Fruit fly (Drosophila melanogaster) whole organism, embryonic: Measurements from ENCODE around the gene PDCD-5.
A peak's percentile ranks its signal among the peaks of the same experiment; 100 is the strongest.

Experiments used
- Atf3 ChIP-seq: fragments of 200-800 bp; sonication (Bioruptor generic); optimal IDR thresholded peaks from 3 replicates; lab custom pipeline; 2016; ENCODE audit warnings: missing biosample characterization, missing genetic modification characterization
- CG1024 ChIP-seq: fragments of 200-800 bp; sonication (Bioruptor generic); IDR thresholded peaks from 2 replicates; pipeline ENCODE4 v1.3.6; 2022; ENCODE audit warnings: missing biosample characterization, missing genetic modification characterization
- CG10274 ChIP-seq: fragments of 200-800 bp; sonication (Bioruptor generic); optimal IDR thresholded peaks from 3 replicates; lab custom pipeline; 2017; ENCODE audit warnings: missing biosample characterization, mild to moderate bottlenecking, missing genetic modification characterization
- CG10431 ChIP-seq: fragments of 200-800 bp; sonication (Bioruptor generic); optimal IDR thresholded peaks from 3 replicates; lab custom pipeline; 2018; ENCODE audit warnings: missing biosample characterization, mild to moderate bottlenecking, missing genetic modification characterization
- CG12942 ChIP-seq: fragments of 200-800 bp; sonication (Bioruptor generic); optimal IDR thresholded peaks from 3 replicates; lab custom pipeline; 2016; ENCODE audit warnings: missing biosample characterization, missing genetic modification characterization
- CG13123 ChIP-seq: fragments of 200-800 bp; sonication (Bioruptor generic); optimal IDR thresholded peaks from 2 replicates; lab custom pipeline; 2016; ENCODE audit warnings: missing biosample characterization, missing genetic modification characterization
- CG14050 ChIP-seq: fragments of 200-800 bp; sonication (Bioruptor generic); IDR thresholded peaks from 3 replicates; pipeline ENCODE4 v1.3.6; 2022; ENCODE audit warnings: missing biosample characterization, missing genetic modification characterization
- CG16779 ChIP-seq: fragments of 200-800 bp; sonication (Bioruptor generic); IDR thresholded peaks from 2 replicates; pipeline ENCODE4 v1.3.6; 2022; ENCODE audit warnings: missing biosample characterization, missing genetic modification characterization
- CG17361 ChIP-seq: fragments of 200-800 bp; sonication (Bioruptor generic); IDR thresholded peaks from 3 replicates; pipeline ENCODE4 v1.3.6; 2022; ENCODE audit warnings: missing biosample characterization, missing genetic modification characterization
- CG18599 ChIP-seq: fragments of 200-800 bp; sonication (Bioruptor generic); optimal IDR thresholded peaks from 3 replicates; lab custom pipeline; 2017; ENCODE audit warnings: missing biosample characterization, missing genetic modification characterization, mild to moderate bottlenecking, moderate library complexity, missing genetic modification reagents
- CG2199 ChIP-seq: fragments of 200-800 bp; sonication (Bioruptor generic); IDR thresholded peaks from 3 replicates; pipeline ENCODE4 v1.3.6; 2022; ENCODE audit warnings: missing biosample characterization, missing genetic modification characterization
- CG5180 ChIP-seq: fragments of 200-800 bp; sonication (Bioruptor generic); optimal IDR thresholded peaks from 3 replicates; lab custom pipeline; 2017; ENCODE audit warnings: missing biosample characterization, missing genetic modification characterization, mild to moderate bottlenecking, moderate library complexity, missing genetic modification reagents
- CG5245 ChIP-seq: fragments of 200-800 bp; sonication (Bioruptor generic); optimal IDR thresholded peaks from 3 replicates; lab custom pipeline; 2016; ENCODE audit warnings: missing biosample characterization, missing genetic modification characterization
- CG6654 ChIP-seq: fragments of 200-800 bp; sonication (Bioruptor generic); optimal IDR thresholded peaks from 2 replicates; lab custom pipeline; 2017; ENCODE audit warnings: missing biosample characterization, mild to moderate bottlenecking, missing genetic modification characterization
- CG6689 ChIP-seq: fragments of 200-800 bp; sonication (Bioruptor generic); IDR thresholded peaks from 2 replicates; pipeline ENCODE4 v1.3.6; 2022; ENCODE audit warnings: missing biosample characterization, missing genetic modification characterization
- CG7357 ChIP-seq: fragments of 200-800 bp; sonication (Bioruptor generic); IDR thresholded peaks from 3 replicates; pipeline ENCODE4 v1.3.6; 2022; ENCODE audit warnings: missing biosample characterization, missing genetic modification characterization
- CG7556 ChIP-seq: fragments of 200-800 bp; sonication (Bioruptor generic); optimal IDR thresholded peaks from 2 replicates; lab custom pipeline; 2017; ENCODE audit warnings: missing biosample characterization, mild to moderate bottlenecking, missing genetic modification characterization
- CG7839 ChIP-seq: fragments of 200-800 bp; sonication (Bioruptor generic); optimal IDR thresholded peaks from 3 replicates; lab custom pipeline; 2018; ENCODE audit warnings: missing biosample characterization, mild to moderate bottlenecking, missing genetic modification characterization, moderate library complexity
- CG9437 ChIP-seq: fragments of 200-800 bp; sonication (Bioruptor generic); optimal IDR thresholded peaks from 2 replicates; lab custom pipeline; 2018; ENCODE audit warnings: missing biosample characterization, mild to moderate bottlenecking, missing genetic modification characterization
- Dip2 ChIP-seq: fragments of 200-800 bp; sonication (Bioruptor generic); IDR thresholded peaks from 2 replicates; pipeline ENCODE4 v1.3.6; 2022; ENCODE audit warnings: missing biosample characterization, missing genetic modification characterization
- Doc3 ChIP-seq: fragments of 200-800 bp; sonication (Bioruptor generic); IDR thresholded peaks from 3 replicates; pipeline ENCODE4 v1.3.6; 2022; ENCODE audit warnings: missing biosample characterization, missing genetic modification characterization; ENCODE audit not compliant: partially characterized antibody
- Drgx ChIP-seq: fragments of 200-800 bp; sonication (Bioruptor generic); IDR thresholded peaks from 2 replicates; pipeline ENCODE4 v1.3.6; 2022; ENCODE audit warnings: missing biosample characterization, missing genetic modification characterization
- Ets65A ChIP-seq: fragments of 200-800 bp; sonication (Bioruptor generic); peaks from one replicate; lab custom pipeline; 2016; ENCODE audit warnings: missing biosample characterization, missing genetic modification characterization
- HHEX ChIP-seq: fragments of 200-800 bp; sonication (Bioruptor generic); optimal IDR thresholded peaks from 3 replicates; lab custom pipeline; 2017; ENCODE audit warnings: missing biosample characterization, mild to moderate bottlenecking, missing genetic modification characterization, missing genetic modification reagents
- Lim3 ChIP-seq: fragments of 200-800 bp; sonication (Bioruptor generic); IDR thresholded peaks from 2 replicates; pipeline ENCODE4 v1.3.6; 2022; ENCODE audit warnings: missing biosample characterization, missing genetic modification characterization
- Nf-YB ChIP-seq: fragments of 200-800 bp; sonication (Bioruptor generic); optimal IDR thresholded peaks from 3 replicates; lab custom pipeline; 2019; ENCODE audit warnings: missing biosample characterization, mild to moderate bottlenecking, missing genetic modification characterization, moderate library complexity
- Sox100B ChIP-seq: fragments of 200-800 bp; sonication (Bioruptor generic); optimal IDR thresholded peaks from 3 replicates; lab custom pipeline; 2018; ENCODE audit warnings: missing biosample characterization, mild to moderate bottlenecking, missing genetic modification characterization
- Sox102F ChIP-seq: fragments of 200-800 bp; sonication (Bioruptor generic); optimal IDR thresholded peaks from 2 replicates; lab custom pipeline; 2018; ENCODE audit warnings: missing biosample characterization, mild to moderate bottlenecking, missing genetic modification characterization, moderate library complexity
- Ssrp ChIP-seq: fragments of 200-800 bp; sonication (Bioruptor generic); optimal IDR thresholded peaks from 2 replicates; lab custom pipeline; 2018; ENCODE audit warnings: missing biosample characterization, mild to moderate bottlenecking, missing genetic modification characterization, moderate library complexity
- Trl ChIP-seq, 3 experiments: fragments of >200 bp in 2 of 3; fragments of 200-800 bp in 1 of 3; sonication (Bioruptor generic) in 1 of 3; optimal IDR thresholded peaks; 2 replicates in 1 of 3; 3 replicates in 2 of 3; lab custom pipeline; 2016 to 2017; ENCODE audit warnings: missing biosample characterization in 1 of 3, missing genetic modification characterization in 1 of 3
- Xbp1 ChIP-seq: fragments of 200-800 bp; sonication (Bioruptor generic); optimal IDR thresholded peaks from 3 replicates; lab custom pipeline; 2016; ENCODE audit warnings: missing biosample characterization, mild to moderate bottlenecking, missing genetic modification characterization
- bab2 ChIP-seq: fragments of 200-800 bp; sonication (Bioruptor generic); optimal IDR thresholded peaks from 2 replicates; lab custom pipeline; 2016; ENCODE audit warnings: missing biosample characterization, missing genetic modification characterization
- cad ChIP-seq: fragments of >200 bp; optimal IDR thresholded peaks from 2 replicates; lab custom pipeline; 2017; ENCODE audit warnings: missing biosample characterization, missing genetic modification characterization
- chn ChIP-seq: fragments of 200-800 bp; sonication (Bioruptor generic); optimal IDR thresholded peaks from 2 replicates; lab custom pipeline; 2016; ENCODE audit warnings: missing biosample characterization, missing genetic modification characterization
- crc ChIP-seq: fragments of 200-800 bp; sonication (Bioruptor generic); optimal IDR thresholded peaks from 2 replicates; lab custom pipeline; 2016; ENCODE audit warnings: missing biosample characterization, missing genetic modification characterization
- dysf ChIP-seq: fragments of 200-800 bp; sonication (Bioruptor generic); IDR thresholded peaks from 3 replicates; pipeline ENCODE4 v1.3.6; 2022; ENCODE audit warnings: missing biosample characterization, missing genetic modification characterization
- ems ChIP-seq: fragments of 200-800 bp; sonication (Bioruptor generic); optimal IDR thresholded peaks from 3 replicates; lab custom pipeline; 2016; ENCODE audit warnings: missing biosample characterization, missing genetic modification characterization
- ewg ChIP-seq: fragments of 200-800 bp; sonication (Bioruptor generic); optimal IDR thresholded peaks from 3 replicates; lab custom pipeline; 2017; ENCODE audit warnings: mild to moderate bottlenecking, missing biosample characterization, missing genetic modification reagents, missing genetic modification characterization
- fd3F ChIP-seq: fragments of 200-800 bp; sonication (Bioruptor generic); optimal IDR thresholded peaks from 2 replicates; lab custom pipeline; 2018; ENCODE audit warnings: missing biosample characterization, mild to moderate bottlenecking, missing genetic modification characterization, moderate library complexity
- gcm2 ChIP-seq: fragments of 200-800 bp; sonication (Bioruptor generic); optimal IDR thresholded peaks from 2 replicates; lab custom pipeline; 2016; ENCODE audit warnings: missing biosample characterization, missing genetic modification characterization
- gem ChIP-seq: fragments of 200-800 bp; sonication (Bioruptor generic); optimal IDR thresholded peaks from 2 replicates; lab custom pipeline; 2019; ENCODE audit warnings: missing biosample characterization, mild to moderate bottlenecking, missing genetic modification characterization, moderate library complexity
- kay ChIP-seq: fragments of 200-800 bp; sonication (Bioruptor generic); optimal IDR thresholded peaks from 2 replicates; lab custom pipeline; 2016; ENCODE audit warnings: missing biosample characterization, missing genetic modification characterization
- ken ChIP-seq: fragments of 200-800 bp; sonication (Bioruptor generic); IDR thresholded peaks from 3 replicates; pipeline ENCODE4 v1.3.6; 2022; ENCODE audit warnings: missing biosample characterization, missing genetic modification characterization
- knrl ChIP-seq: fragments of 200-800 bp; sonication (Bioruptor generic); IDR thresholded peaks from 3 replicates; pipeline ENCODE4 v1.3.6; 2022; ENCODE audit warnings: missing biosample characterization, missing genetic modification characterization; ENCODE audit not compliant: partially characterized antibody
- lbe ChIP-seq: fragments of 200-800 bp; sonication (Bioruptor generic); optimal IDR thresholded peaks from 2 replicates; lab custom pipeline; 2016; ENCODE audit warnings: missing biosample characterization, mild to moderate bottlenecking, missing genetic modification characterization
- run ChIP-seq: fragments of 200-800 bp; sonication (Bioruptor generic); optimal IDR thresholded peaks from 3 replicates; lab custom pipeline; 2018; ENCODE audit warnings: missing biosample characterization, mild to moderate bottlenecking, missing genetic modification characterization
- shn ChIP-seq: fragments of 200-800 bp; sonication (Bioruptor generic); optimal IDR thresholded peaks from 3 replicates; lab custom pipeline; 2016; ENCODE audit warnings: missing biosample characterization, missing genetic modification characterization
- sr ChIP-seq: fragments of 200-800 bp; sonication (Bioruptor generic); IDR thresholded peaks from 3 replicates; pipeline ENCODE4 v1.3.6; 2022; ENCODE audit warnings: missing biosample characterization, missing genetic modification characterization
- tx ChIP-seq: fragments of 200-800 bp; sonication (Bioruptor generic); optimal IDR thresholded peaks from 2 replicates; lab custom pipeline; 2016; ENCODE audit warnings: missing biosample characterization, missing genetic modification characterization

PDCD-5 gene

DNA sequence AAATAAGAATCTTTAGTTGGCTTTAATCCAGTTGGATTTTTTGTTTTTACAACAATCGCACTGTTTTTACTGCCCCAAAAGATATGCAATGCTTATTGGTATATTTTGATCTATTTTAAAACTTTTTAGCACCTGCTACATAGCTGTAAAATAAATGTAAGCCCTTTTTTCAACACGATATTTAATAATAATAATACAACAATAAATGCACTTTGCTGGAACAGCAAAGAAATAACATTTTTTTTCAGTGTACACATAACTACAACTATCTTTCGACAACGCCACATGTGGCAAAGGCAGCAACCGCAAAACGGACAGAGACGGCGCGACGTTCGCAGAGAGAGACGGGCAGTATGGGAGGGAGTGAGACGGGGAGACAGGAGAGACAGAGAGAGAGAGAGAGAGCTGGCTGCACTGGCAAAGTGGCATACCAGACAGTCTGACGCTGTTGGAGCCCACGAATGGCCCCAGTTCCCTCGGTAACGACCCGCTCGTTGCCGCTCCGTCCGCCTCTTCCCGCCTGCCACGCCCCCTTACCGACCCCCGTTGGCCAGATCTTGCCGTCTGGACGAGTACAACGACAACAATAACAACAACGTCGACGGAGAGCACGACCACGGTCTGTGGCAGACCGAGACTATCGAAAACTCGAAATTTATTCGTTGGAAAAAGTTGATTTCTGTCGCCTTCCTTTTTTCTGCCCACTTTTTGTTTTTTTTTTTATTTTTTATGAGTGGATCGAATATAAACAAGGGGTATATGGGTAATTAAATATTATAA, 20.5 kb downstream of the PDCD-5 start (continued):
- TF ChIP-seq Trl (optimal IDR thresholded peaks at IDR 0.05; lab: Kevin White, UChicago), result peak in 1 of 2 experiments; percentile 17
- TF ChIP-seq Trl (GFP tag; optimal IDR thresholded peaks at IDR 0.05; lab: Kevin White, UChicago), result no peak
- no peak for TF ChIP-seq CG13123 (GFP tag; lab: Kevin White, UChicago)
- TF ChIP-seq fd3F (GFP tag; lab: Kevin White, UChicago), result no peak
- TF ChIP-seq Dip2 (GFP tag; lab: Robert Waterston, UW), result no peak
- TF ChIP-seq knrl (GFP tag; lab: Robert Waterston, UW), result 0 out of 3 replicates have a peak, but pooled peaks have one; percentile 28
- no peak for TF ChIP-seq gcm2 (GFP tag; lab: Kevin White, UChicago)
- TF ChIP-seq shn (GFP tag; lab: Kevin White, UChicago), result peak; percentile 12
- no peak for TF ChIP-seq Nf-YB (GFP tag; lab: Kevin White, UChicago)
- no peak for TF ChIP-seq ken (GFP tag; lab: Robert Waterston, UW)
- no peak for TF ChIP-seq CG12942 (GFP tag; lab: Kevin White, UChicago)
- TF ChIP-seq Drgx, result peak; percentile 54
- TF ChIP-seq Lim3 (GFP tag; lab: Robert Waterston, UW), result no peak
- TF ChIP-seq Ssrp (tag; lab: Kevin White, UChicago), result no peak
- TF ChIP-seq CG14050 (GFP tag; lab: Robert Waterston, UW), result peak; percentile 10; the same call in 1 of the 3 replicates
- TF ChIP-seq dysf (GFP tag; lab: Robert Waterston, UW), result no peak
- TF ChIP-seq CG7357, result 0 out of 3 replicates have a peak, but pooled peaks have one; percentile 35
- no peak for TF ChIP-seq CG18599 (GFP tag; lab: Kevin White, UChicago)
- TF ChIP-seq cad (GFP tag; lab: Kevin White, UChicago), result no peak
- TF ChIP-seq CG6654 (GFP tag; lab: Kevin White, UChicago), result no peak
- no peak for TF ChIP-seq CG16779 (GFP tag; lab: Robert Waterston, UW)
- no peak for TF ChIP-seq HHEX (GFP tag; lab: Kevin White, UChicago)
- peak; percentile 34; the same call in 2 of the 3 replicates for TF ChIP-seq sr (GFP tag; lab: Robert Waterston, UW)
- TF ChIP-seq Sox102F, result peak; percentile 36
- TF ChIP-seq ems (GFP tag; lab: Kevin White, UChicago), result no peak
- TF ChIP-seq CG6689 (GFP tag; lab: Robert Waterston, UW), result peak; percentile 10; the same call in 1 of the 2 replicates
- TF ChIP-seq CG2199 (GFP tag; lab: Robert Waterston, UW), result no peak
- no peak for TF ChIP-seq CG10274 (GFP tag; lab: Kevin White, UChicago)
- no peak for TF ChIP-seq bab2 (GFP tag; lab: Kevin White, UChicago)
- TF ChIP-seq Sox100B (GFP tag; lab: Kevin White, UChicago), result peak; percentile 25
- no peak for TF ChIP-seq tx (GFP tag; lab: Kevin White, UChicago)
- no peak for TF ChIP-seq lbe (GFP tag; lab: Kevin White, UChicago)
- no peak for TF ChIP-seq CG5180 (GFP tag; lab: Kevin White, UChicago)
- no peak; the same call in 2 of the 3 replicates for TF ChIP-seq CG17361 (GFP tag; lab: Robert Waterston, UW)
- peak; percentile 60 for TF ChIP-seq gem
- TF ChIP-seq CG7839 (tag; lab: Kevin White, UChicago), result peak; percentile 17
- no peak for TF ChIP-seq CG5245 (GFP tag; lab: Kevin White, UChicago)
- peak; percentile 56 for TF ChIP-seq CG7556
- TF ChIP-seq CG1024 (GFP tag; lab: Robert Waterston, UW), result no peak
- TF ChIP-seq CG10431 (GFP tag; lab: Kevin White, UChicago), result no peak
- TF ChIP-seq kay (GFP tag; lab: Kevin White, UChicago), result no peak
- peak; percentile 2 for TF ChIP-seq run (tag; lab: Kevin White, UChicago)
- peak; percentile 11 for TF ChIP-seq CG9437 (GFP tag; lab: Kevin White, UChicago)
- TF ChIP-seq Doc3, result no peak
- TF ChIP-seq Xbp1, result no peak
- no peak for TF ChIP-seq ewg (GFP tag; lab: Kevin White, UChicago)
- no peak for TF ChIP-seq chn
- no peak for TF ChIP-seq Atf3 (GFP tag; lab: Kevin White, UChicago)
- TF ChIP-seq Ets65A (GFP tag; lab: Kevin White, UChicago), result no peak
- no peak for TF ChIP-seq crc (GFP tag; lab: Kevin White, UChicago)
